Fruit fly (Drosophila melanogaster) whole organism, pupa: ENCODE data around the gene Eph.

Experiments used
- CG10348 ChIP-seq: fragments of 200-800 bp; sonication (Bioruptor generic); IDR thresholded peaks from 2 replicates; pipeline ENCODE4 v1.3.6; 2022; ENCODE audit warnings: missing biosample characterization, missing genetic modification characterization
- CG12605 ChIP-seq: fragments of 200-800 bp; sonication (Bioruptor generic); IDR thresholded peaks from 2 replicates; pipeline ENCODE4 v1.3.6; 2022; ENCODE audit warnings: missing biosample characterization, missing genetic modification characterization
- CG13204 ChIP-seq: fragments of 200-800 bp; sonication (Bioruptor generic); optimal IDR thresholded peaks from 2 replicates; lab custom pipeline; 2018; ENCODE audit warnings: missing biosample characterization, mild to moderate bottlenecking, missing genetic modification characterization, moderate library complexity
- CG14655 ChIP-seq: fragments of 200-800 bp; sonication (Bioruptor generic); optimal IDR thresholded peaks from 3 replicates; lab custom pipeline; 2017; ENCODE audit warnings: mild to moderate bottlenecking, missing biosample characterization, missing genetic modification reagents, missing genetic modification characterization
- CG15710 ChIP-seq: fragments of 200-800 bp; sonication (Bioruptor generic); optimal IDR thresholded peaks from 2 replicates; lab custom pipeline; 2018; ENCODE audit warnings: missing biosample characterization, mild to moderate bottlenecking, missing genetic modification characterization, moderate library complexity
- CG17806 ChIP-seq: fragments of 200-800 bp; sonication (Bioruptor generic); optimal IDR thresholded peaks from 2 replicates; lab custom pipeline; 2018; ENCODE audit warnings: missing biosample characterization, mild to moderate bottlenecking, missing genetic modification characterization, moderate library complexity
- CG32121 ChIP-seq: fragments of 200-800 bp; sonication (Bioruptor generic); IDR thresholded peaks from 2 replicates; pipeline ENCODE4 v1.3.6; 2022; ENCODE audit warnings: missing biosample characterization, missing genetic modification characterization
- CG34367 ChIP-seq: fragments of 200-800 bp; sonication (Bioruptor generic); optimal IDR thresholded peaks from 2 replicates; lab custom pipeline; 2018; ENCODE audit warnings: missing biosample characterization, mild to moderate bottlenecking, missing genetic modification characterization
- CG4496 ChIP-seq: fragments of 200-800 bp; sonication (Bioruptor generic); IDR thresholded peaks from 3 replicates; pipeline ENCODE4 v1.3.6; 2022; ENCODE audit warnings: missing biosample characterization, missing genetic modification characterization
- CG8159 ChIP-seq: fragments of 200-800 bp; sonication (Bioruptor generic); optimal IDR thresholded peaks from 3 replicates; lab custom pipeline; 2018; ENCODE audit warnings: missing biosample characterization, mild to moderate bottlenecking, missing genetic modification characterization, moderate library complexity
- CG8301 ChIP-seq: fragments of 200-800 bp; sonication (Bioruptor generic); optimal IDR thresholded peaks from 2 replicates; lab custom pipeline; 2018; ENCODE audit warnings: missing biosample characterization, mild to moderate bottlenecking, missing genetic modification characterization
- CG9948 ChIP-seq: fragments of 200-800 bp; sonication (Bioruptor generic); optimal IDR thresholded peaks from 2 replicates; lab custom pipeline; 2018; ENCODE audit warnings: missing biosample characterization, mild to moderate bottlenecking, missing genetic modification characterization, moderate library complexity
- D1 ChIP-seq: fragments of 200-800 bp; sonication (Bioruptor generic); optimal IDR thresholded peaks from 2 replicates; lab custom pipeline; 2018; ENCODE audit warnings: missing biosample characterization, mild to moderate bottlenecking, missing genetic modification characterization, moderate library complexity
- EcR ChIP-seq: fragments of 200-800 bp; sonication (Bioruptor generic); optimal IDR thresholded peaks from 3 replicates; lab custom pipeline; 2019; ENCODE audit warnings: missing biosample characterization, missing genetic modification characterization, mild to moderate bottlenecking, moderate library complexity, missing genetic modification reagents
- Ets98B ChIP-seq: fragments of 200-800 bp; sonication (Bioruptor generic); IDR thresholded peaks from 2 replicates; pipeline ENCODE4 v1.3.6; 2022; ENCODE audit warnings: missing biosample characterization, missing genetic modification characterization
- Pif1A ChIP-seq: fragments of 200-800 bp; sonication (Bioruptor generic); optimal IDR thresholded peaks from 3 replicates; lab custom pipeline; 2016; ENCODE audit warnings: missing biosample characterization, missing genetic modification characterization
- Pif1B ChIP-seq: fragments of 200-800 bp; sonication (Bioruptor generic); optimal IDR thresholded peaks from 3 replicates; lab custom pipeline; 2016; ENCODE audit warnings: missing biosample characterization, missing genetic modification characterization
- Snoo ChIP-seq: fragments of 200-800 bp; sonication (Bioruptor generic); optimal IDR thresholded peaks from 3 replicates; lab custom pipeline; 2017; ENCODE audit warnings: missing biosample characterization, mild to moderate bottlenecking, missing genetic modification characterization, inconsistent platforms
- fd96Ca ChIP-seq: fragments of 200-800 bp; sonication (Bioruptor generic); IDR thresholded peaks from 3 replicates; pipeline ENCODE4 v1.3.6; 2022; ENCODE audit warnings: missing biosample characterization, missing genetic modification characterization
- gl ChIP-seq: fragments of 200-800 bp; sonication (Bioruptor generic); optimal IDR thresholded peaks from 2 replicates; lab custom pipeline; 2018; ENCODE audit warnings: missing biosample characterization, mild to moderate bottlenecking, missing genetic modification characterization
- rn ChIP-seq: fragments of 200-800 bp; sonication (Bioruptor generic); IDR thresholded peaks from 2 replicates; pipeline ENCODE4 v1.3.6; 2022; ENCODE audit warnings: missing biosample characterization, missing genetic modification characterization

Eph gene

dm6 chr4:659058-659588 is 48.6 kb downstream of the Eph start:
- no peak for TF ChIP-seq Snoo (tag; lab: Kevin White, UChicago)
- TF ChIP-seq CG17806 (tag; lab: Kevin White, UChicago) = no peak
- TF ChIP-seq fd96Ca = no peak
- TF ChIP-seq CG10348 (GFP tag; lab: Robert Waterston, UW) = no peak
- no peak for TF ChIP-seq CG34367
- TF ChIP-seq gl = no peak

dm6 chr4:659884-660846 is 49.7 kb downstream of the Eph start, which contains the start of gene gw:
Gene gw, minus strand, starts transcription at chr4:660608.
- TF ChIP-seq EcR (GFP tag; lab: Kevin White, UChicago) (no peak), Pif1B (GFP tag; lab: Kevin White, UChicago) (peak; percentile 71), CG14655 (GFP tag; lab: Kevin White, UChicago) (no peak), CG10348 (GFP tag; lab: Robert Waterston, UW) (no peak), CG9948 (tag; lab: Kevin White, UChicago) (peak; percentile 66), CG8301 (peak; percentile 68), CG8159 (tag; lab: Kevin White, UChicago) (peak; percentile 13), CG34367 (peak; percentile 59), Pif1A (GFP tag; lab: Kevin White, UChicago) (peak; percentile 82), fd96Ca (no peak), CG13204 (no peak), CG12605 (GFP tag; lab: Robert Waterston, UW) (no peak), CG32121 (GFP tag; lab: Robert Waterston, UW) (peak; percentile 69; the same call in 1 of the 2 replicates), CG15710 (tag; lab: Kevin White, UChicago) (peak; percentile 68), D1 (tag; lab: Kevin White, UChicago) (peak; percentile 2), rn (GFP tag; lab: Robert Waterston, UW) (no peak), Ets98B (GFP tag; lab: Robert Waterston, UW) (peak; percentile 68), CG4496 (GFP tag; lab: Robert Waterston, UW) (no peak), Snoo (tag; lab: Kevin White, UChicago) (peak; percentile 65), CG17806 (tag; lab: Kevin White, UChicago) (peak; percentile 79), gl (peak; percentile 70)

DNA sequence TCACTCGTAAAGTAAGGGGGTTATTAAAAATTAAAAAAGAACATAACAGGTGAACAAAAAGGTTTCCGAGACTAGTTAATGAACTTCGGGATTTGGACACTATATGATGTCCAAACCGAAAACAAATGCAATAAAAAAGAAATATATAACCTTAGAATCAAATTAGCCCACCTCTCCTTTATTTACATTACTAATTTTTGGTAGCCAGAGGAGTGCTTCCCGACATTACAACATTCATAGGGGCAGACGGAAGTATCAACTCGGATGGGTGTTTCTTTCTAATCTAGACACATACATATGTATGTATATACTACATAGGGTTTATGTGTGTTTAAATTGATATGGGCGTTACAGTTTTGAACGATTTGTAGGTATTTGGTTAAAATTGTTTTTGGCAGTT is 51.6 kb downstream of the Eph start:
- TF ChIP-seq CG34367 (no peak), Ets98B (GFP tag; lab: Robert Waterston, UW) (no peak), Snoo (tag; lab: Kevin White, UChicago) (no peak), CG10348 (GFP tag; lab: Robert Waterston, UW) (no peak), CG32121 (GFP tag; lab: Robert Waterston, UW) (no peak), rn (GFP tag; lab: Robert Waterston, UW) (no peak), D1 (tag; lab: Kevin White, UChicago) (no peak), gl (no peak)

DNA sequence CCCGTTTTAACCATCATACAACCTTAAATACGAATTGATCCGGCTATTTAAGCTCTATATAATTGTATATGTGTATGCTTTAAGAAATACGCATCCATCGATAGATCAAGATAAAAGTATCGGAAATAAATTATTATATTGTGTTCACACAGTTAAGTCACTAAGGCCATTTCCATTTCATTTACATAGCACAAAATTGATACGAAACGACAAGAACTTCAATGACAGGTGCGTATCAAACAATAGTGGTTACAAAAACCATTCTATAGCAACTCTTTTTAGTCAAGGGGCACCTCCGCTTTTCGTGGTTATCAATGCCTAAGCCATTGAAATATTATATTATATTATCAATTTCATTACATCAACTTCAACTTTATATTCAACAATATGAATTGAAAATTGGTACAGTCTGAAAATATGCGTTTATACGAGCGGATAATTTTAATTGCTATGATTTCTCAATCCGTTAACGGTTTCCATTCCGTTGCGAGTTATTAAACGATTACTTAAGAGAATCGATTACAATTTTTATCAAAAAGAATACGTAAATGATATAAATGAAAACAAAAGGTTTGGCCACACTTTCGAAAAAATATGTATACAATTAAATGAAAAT is 52.7 kb downstream of the Eph start, which contains the start of the genes CG46466 and Slip1:
TSS of gene CG46466 (minus strand) at position 70 of the 616 bp plus-strand sequence.
TSS of gene Slip1 (plus strand) at position 567 of the 616 bp plus-strand sequence.
- TF ChIP-seq Pif1A (GFP tag; lab: Kevin White, UChicago) (no peak), CG17806 (tag; lab: Kevin White, UChicago) (peak; percentile 24), CG9948 (tag; lab: Kevin White, UChicago) (peak; percentile 10), CG13204 (no peak), Pif1B (GFP tag; lab: Kevin White, UChicago) (no peak), CG4496 (GFP tag; lab: Robert Waterston, UW) (no peak), rn (GFP tag; lab: Robert Waterston, UW) (no peak), CG15710 (tag; lab: Kevin White, UChicago) (peak; percentile 39), Snoo (tag; lab: Kevin White, UChicago) (peak; percentile 47), CG34367 (peak; percentile 9), fd96Ca (no peak), CG32121 (GFP tag; lab: Robert Waterston, UW) (no peak), D1 (tag; lab: Kevin White, UChicago) (peak; percentile 25), CG8159 (tag; lab: Kevin White, UChicago) (peak; percentile 46), Ets98B (GFP tag; lab: Robert Waterston, UW) (no peak)

- TF ChIP-seq CG10348 (GFP tag; lab: Robert Waterston, UW) (no peak), CG8159 (tag; lab: Kevin White, UChicago) (no peak), CG12605 (GFP tag; lab: Robert Waterston, UW) (no peak), CG4496 (GFP tag; lab: Robert Waterston, UW) (no peak), Snoo (tag; lab: Kevin White, UChicago) (no peak)
- TF ChIP-seq, all 21 proteins: peak for 0
These were observed 53.8 kb downstream of the Eph start for dm6 chr4:664277-664676.
